Worm (Caenorhabditis elegans) whole organism, mixed stage, embryonic: ENCODE data around the gene C52B11.5.

Experiments used
- lin-13 ChIP-seq: fragments of 150-350 bp; optimal IDR thresholded peaks from 2 replicates; lab custom pipeline; 2014; ENCODE audit warnings: missing biosample characterization, missing genetic modification characterization
- nhr-237 ChIP-seq: fragments of 150-350 bp; optimal IDR thresholded peaks from 2 replicates; lab custom pipeline; 2014; ENCODE audit warnings: missing biosample characterization, missing genetic modification characterization
- sptf-1 ChIP-seq: sonication (generic microtip); optimal IDR thresholded peaks from 2 replicates; lab custom pipeline; 2017; ENCODE audit warnings: mild to moderate bottlenecking, missing genetic modification characterization, moderate library complexity, missing compliant biosample characterization

ce11 chrX:1295713-1296112 is 23.1 kb downstream of the C52B11.5 start:
- TF ChIP-seq lin-13 (tag; lab: Kevin White, UChicago) (no peak), nhr-237 (tag; lab: Kevin White, UChicago) (no peak), sptf-1 (tag; lab: Kevin White, UChicago) (no peak)
